Worm (Caenorhabditis elegans) whole organism, young adult: ENCODE measurements around the gene B0395.3.
A peak's percentile ranks its signal among the peaks of the same experiment; 100 is the strongest.

Experiments used
- B0019.2 ChIP-seq: fragments of 200-800 bp; sonication (Bioruptor generic); conservative IDR thresholded peaks from 2 replicates; pipeline ENCODE4 v1.3.6; 2022; ENCODE audit warnings: missing genetic modification reagents, missing genetic modification characterization, missing compliant biosample characterization
- B0035.1 ChIP-seq: sonication (generic microtip); optimal IDR thresholded peaks from 2 replicates; lab custom pipeline; 2016; ENCODE audit warnings: missing genetic modification characterization, mild to moderate bottlenecking, missing compliant biosample characterization, missing genotype, missing genetic modification reagents
- C06A6.2 ChIP-seq: fragments of 200-800 bp; sonication (Bioruptor generic); conservative IDR thresholded peaks from 2 replicates; pipeline ENCODE4 v1.3.6; 2022; ENCODE audit warnings: missing genetic modification characterization, missing compliant biosample characterization
- C17E4.6 ChIP-seq: fragments of 200-800 bp; sonication (Bioruptor generic); IDR thresholded peaks from 2 replicates; pipeline ENCODE4 v1.3.6; 2022; ENCODE audit warnings: missing genetic modification reagents, missing genetic modification characterization, missing compliant biosample characterization
- D2030.7 ChIP-seq: fragments of 200-800 bp; sonication (Bioruptor generic); IDR thresholded peaks from 2 replicates; pipeline ENCODE4 v1.3.6; 2022; ENCODE audit warnings: missing genetic modification reagents, missing genetic modification characterization, missing compliant biosample characterization
- F57A8.1 ChIP-seq: fragments of 200-800 bp; sonication (Bioruptor generic); optimal IDR thresholded peaks from 2 replicates; lab custom pipeline; 2018; ENCODE audit warnings: mild to moderate bottlenecking, missing genetic modification characterization, moderate library complexity, missing compliant biosample characterization
- K11D2.4 ChIP-seq: fragments of 200-800 bp; sonication (Bioruptor generic); IDR thresholded peaks from 2 replicates; pipeline ENCODE4 v1.3.6; 2022; ENCODE audit warnings: missing genetic modification reagents, missing genetic modification characterization, missing compliant biosample characterization
- T07F8.4 ChIP-seq: sonication (generic microtip); optimal IDR thresholded peaks from 2 replicates; lab custom pipeline; 2016; ENCODE audit warnings: mild to moderate bottlenecking, missing genetic modification characterization, moderate library complexity, missing compliant biosample characterization
- akir-1 ChIP-seq: fragments of 200-800 bp; sonication (Bioruptor generic); optimal IDR thresholded peaks from 2 replicates; lab custom pipeline; 2018; ENCODE audit warnings: mild to moderate bottlenecking, missing genetic modification characterization, moderate library complexity, missing compliant biosample characterization
- athp-1 ChIP-seq: sonication (generic microtip); optimal IDR thresholded peaks from 2 replicates; lab custom pipeline; 2017; ENCODE audit warnings: mild to moderate bottlenecking, missing genetic modification characterization, missing compliant biosample characterization
- attf-5 ChIP-seq: fragments of 200-800 bp; sonication (Bioruptor generic); optimal IDR thresholded peaks from 2 replicates; lab custom pipeline; 2018; ENCODE audit warnings: mild to moderate bottlenecking, missing genetic modification characterization, missing compliant biosample characterization
- attf-6 ChIP-seq: fragments of 200-800 bp; sonication (Bioruptor generic); IDR thresholded peaks from 2 replicates; pipeline ENCODE4 v1.3.6; 2022; ENCODE audit warnings: missing genetic modification reagents, missing genetic modification characterization, missing compliant biosample characterization
- cebp-2 ChIP-seq: fragments of 200-800 bp; sonication (Bioruptor generic); IDR thresholded peaks from 2 replicates; pipeline ENCODE4 v1.3.6; 2022; ENCODE audit warnings: missing genetic modification characterization, missing compliant biosample characterization
- ceh-79 ChIP-seq: sonication (generic microtip); optimal IDR thresholded peaks from 2 replicates; lab custom pipeline; 2017; ENCODE audit warnings: mild to moderate bottlenecking, missing genetic modification characterization, missing compliant biosample characterization
- chd-7 ChIP-seq: sonication (generic microtip); optimal IDR thresholded peaks from 2 replicates; lab custom pipeline; 2016; ENCODE audit warnings: mild to moderate bottlenecking, missing genetic modification characterization, moderate library complexity, missing compliant biosample characterization
- die-1 ChIP-seq: sonication (generic microtip); optimal IDR thresholded peaks from 2 replicates; lab custom pipeline; 2016; ENCODE audit warnings: missing genotype, mild to moderate bottlenecking, missing genetic modification characterization, missing compliant biosample characterization
- dpff-1 ChIP-seq: sonication (generic microtip); optimal IDR thresholded peaks from 2 replicates; lab custom pipeline; 2017; ENCODE audit warnings: mild to moderate bottlenecking, missing genetic modification characterization, missing compliant biosample characterization
- egl-44 ChIP-seq: fragments of 200-800 bp; sonication (Bioruptor generic); IDR thresholded peaks from 2 replicates; pipeline ENCODE4 v1.3.6; 2022; ENCODE audit warnings: missing genetic modification reagents, missing genetic modification characterization, missing compliant biosample characterization
- hmg-1.2 ChIP-seq: fragments of 200-800 bp; sonication (Bioruptor generic); IDR thresholded peaks from 2 replicates; pipeline ENCODE4 v1.3.6; 2022; ENCODE audit warnings: missing genetic modification reagents, missing genetic modification characterization, missing compliant biosample characterization
- hrde-1 ChIP-seq: sonication (generic microtip); optimal IDR thresholded peaks from 2 replicates; lab custom pipeline; 2016; ENCODE audit warnings: missing genetic modification characterization, mild to moderate bottlenecking, missing compliant biosample characterization, moderate library complexity, missing genotype, missing genetic modification reagents, borderline replicate concordance
- hsf-1 ChIP-seq: fragments of 200-800 bp; sonication (Bioruptor generic); IDR thresholded peaks from 2 replicates; pipeline ENCODE4 v1.3.6; 2022; ENCODE audit warnings: missing genetic modification reagents, missing genetic modification characterization, missing compliant biosample characterization
- let-526 ChIP-seq: fragments of 200-800 bp; sonication (Bioruptor generic); IDR thresholded peaks from 2 replicates; pipeline ENCODE4 v1.3.6; 2022; ENCODE audit warnings: missing genetic modification reagents, missing genetic modification characterization, missing compliant biosample characterization
- let-607 ChIP-seq, 2 experiments: fragments of 200-800 bp in 1 of 2; sonication (Bioruptor generic) in 1 of 2; sonication (generic microtip) in 1 of 2; optimal IDR thresholded peaks; 2 replicates each; lab custom pipeline; 2016 to 2018; ENCODE audit warnings: mild to moderate bottlenecking in 2 of 2, missing compliant biosample characterization in 2 of 2, missing genetic modification characterization in 2 of 2, moderate library complexity in 2 of 2, missing genotype in 1 of 2
- lin-35 ChIP-seq, 3 experiments: fragments of 150-350 bp in 2 of 3; sonication (generic microtip) in 1 of 3; optimal IDR thresholded peaks; 2 replicates each; lab custom pipeline; 2014 to 2018; ENCODE audit warnings: missing biosample characterization in 3 of 3, missing genetic modification characterization in 3 of 3, missing genetic modification reagents in 3 of 3
- lir-1 ChIP-seq: fragments of 200-800 bp; sonication (Bioruptor generic); conservative IDR thresholded peaks from 2 replicates; pipeline ENCODE4 v1.3.6; 2022; ENCODE audit warnings: missing genetic modification reagents, missing genetic modification characterization, missing compliant biosample characterization
- madf-3 ChIP-seq: fragments of 200-800 bp; sonication (Bioruptor generic); IDR thresholded peaks from 2 replicates; pipeline ENCODE4 v1.3.6; 2022; ENCODE audit warnings: missing genetic modification reagents, missing genetic modification characterization, missing compliant biosample characterization
- nfyb-1 ChIP-seq: fragments of 200-800 bp; sonication (Bioruptor generic); IDR thresholded peaks from 2 replicates; pipeline ENCODE4 v1.3.6; 2022; ENCODE audit warnings: missing genetic modification reagents, missing genetic modification characterization, missing compliant biosample characterization
- nhr-80 ChIP-seq: sonication (generic microtip); optimal IDR thresholded peaks from 2 replicates; lab custom pipeline; 2016; ENCODE audit warnings: missing genetic modification characterization, missing compliant biosample characterization
- pbrm-1 ChIP-seq: fragments of 200-800 bp; sonication (Bioruptor generic); IDR thresholded peaks from 2 replicates; pipeline ENCODE4 v1.3.6; 2022; ENCODE audit warnings: missing genetic modification reagents, missing genetic modification characterization, missing compliant biosample characterization
- rec-8 ChIP-seq, 2 experiments: sonication (generic microtip); optimal IDR thresholded peaks; 2 replicates each; lab custom pipeline; 2016; ENCODE audit warnings: mild to moderate bottlenecking in 2 of 2, missing genetic modification characterization in 2 of 2, missing genetic modification reagents in 2 of 2, missing genotype in 2 of 2, missing biosample characterization in 1 of 2, missing compliant biosample characterization in 1 of 2, moderate library complexity in 1 of 2
- repo-1 ChIP-seq: sonication (generic microtip); optimal IDR thresholded peaks from 2 replicates; lab custom pipeline; 2017; ENCODE audit warnings: mild to moderate bottlenecking, missing genetic modification characterization, missing compliant biosample characterization
- sea-2 ChIP-seq: fragments of 200-800 bp; sonication (Bioruptor generic); IDR thresholded peaks from 2 replicates; pipeline ENCODE4 v1.3.6; 2022; ENCODE audit warnings: missing genetic modification characterization, missing compliant biosample characterization
- snpc-3.4 ChIP-seq: sonication (generic microtip); optimal IDR thresholded peaks from 2 replicates; lab custom pipeline; 2017; ENCODE audit warnings: missing genetic modification characterization, mild to moderate bottlenecking, missing compliant biosample characterization, antibody characterized with exemption, moderate library complexity, missing genotype, missing genetic modification reagents
- somi-1 ChIP-seq: fragments of 200-800 bp; sonication (Bioruptor generic); optimal IDR thresholded peaks from 2 replicates; lab custom pipeline; 2018; ENCODE audit warnings: mild to moderate bottlenecking, missing genetic modification characterization, missing compliant biosample characterization
- sptf-2 ChIP-seq: fragments of 200-800 bp; sonication (Bioruptor generic); optimal IDR thresholded peaks from 2 replicates; lab custom pipeline; 2018; ENCODE audit warnings: mild to moderate bottlenecking, missing genetic modification characterization, missing compliant biosample characterization
- tbx-9 ChIP-seq: sonication (generic microtip); optimal IDR thresholded peaks from 2 replicates; lab custom pipeline; 2016; ENCODE audit warnings: borderline replicate concordance, missing genetic modification characterization, inconsistent platforms, missing compliant biosample characterization
- tlf-1 ChIP-seq: fragments of 200-800 bp; sonication (Bioruptor generic); optimal IDR thresholded peaks from 2 replicates; lab custom pipeline; 2018; ENCODE audit warnings: mild to moderate bottlenecking, missing genetic modification characterization, missing compliant biosample characterization
- unc-62 ChIP-seq: fragments of 150-350 bp; optimal IDR thresholded peaks from 2 replicates; lab custom pipeline; 2014; ENCODE audit warnings: missing biosample characterization, missing genetic modification reagents, missing genetic modification characterization
- xnd-1 ChIP-seq: sonication (generic microtip); optimal IDR thresholded peaks from 2 replicates; lab custom pipeline; 2016; ENCODE audit warnings: missing genotype, missing genetic modification reagents, missing genetic modification characterization, missing compliant biosample characterization
- ztf-18 ChIP-seq: sonication (generic microtip); optimal IDR thresholded peaks from 2 replicates; lab custom pipeline; 2016; ENCODE audit warnings: missing genotype, mild to moderate bottlenecking, missing genetic modification characterization, missing compliant biosample characterization
- ztf-26 ChIP-seq: sonication (generic microtip); optimal IDR thresholded peaks from 2 replicates; lab custom pipeline; 2017; ENCODE audit warnings: missing genetic modification characterization, missing compliant biosample characterization
- ztf-28 ChIP-seq: fragments of 200-800 bp; sonication (Bioruptor generic); IDR thresholded peaks from 2 replicates; pipeline ENCODE4 v1.3.6; 2022; ENCODE audit warnings: missing genetic modification reagents, missing genetic modification characterization, missing compliant biosample characterization
- ztf-3 ChIP-seq: fragments of 200-800 bp; sonication (Bioruptor generic); optimal IDR thresholded peaks from 2 replicates; lab custom pipeline; 2018; ENCODE audit warnings: mild to moderate bottlenecking, missing genetic modification characterization, missing compliant biosample characterization

Gene B0395.3

ce11 chrX:16040207-16040716 lies at the start of gene B0395.3 (continued):
- TF ChIP-seq attf-5 (GFP tag; lab: Kevin White, UChicago) (peak; percentile 51), tbx-9 (tag; lab: Kevin White, UChicago) (no peak), athp-1 (tag; lab: Kevin White, UChicago) (no peak), repo-1 (no peak), nhr-80 (tag; lab: Kevin White, UChicago) (peak; percentile 66), F57A8.1 (GFP tag; lab: Kevin White, UChicago) (no peak), attf-6 (GFP tag; lab: Robert Waterston, UW) (no peak), D2030.7 (GFP tag; lab: Robert Waterston, UW) (no peak), hrde-1 (tag; lab: Kevin White, UChicago) (no peak), madf-3 (GFP tag; lab: Robert Waterston, UW) (no peak), unc-62 (GFP tag; lab: Kevin White, UChicago) (peak; percentile 8), let-607 (tag; optimal IDR thresholded peaks at IDR 0.05; lab: Kevin White, UChicago) (no peak), egl-44 (GFP tag; lab: Robert Waterston, UW) (no peak), hmg-1.2 (GFP tag; lab: Robert Waterston, UW) (peak; percentile 37; the same call in 1 of the 2 replicates), ceh-79 (tag; lab: Kevin White, UChicago) (no peak), C17E4.6 (GFP tag; lab: Robert Waterston, UW) (no peak), ztf-3 (GFP tag; lab: Kevin White, UChicago) (no peak), lir-1 (GFP tag; lab: Robert Waterston, UW) (no peak), K11D2.4 (GFP tag; lab: Robert Waterston, UW) (no peak), B0035.1 (no peak), sptf-2 (no peak), chd-7 (tag; lab: Kevin White, UChicago) (peak; percentile 5), die-1 (peak; percentile 17), tlf-1 (GFP tag; lab: Kevin White, UChicago) (no peak), T07F8.4 (tag; lab: Kevin White, UChicago) (no peak), C06A6.2 (GFP tag; lab: Robert Waterston, UW) (no peak), ztf-28 (GFP tag; lab: Robert Waterston, UW) (no peak), sea-2 (GFP tag; lab: Robert Waterston, UW) (no peak), somi-1 (GFP tag; lab: Kevin White, UChicago) (no peak)

ce11 chrX:16087842-16088241 lies 47.8 kb upstream of the B0395.3 start:
- TF ChIP-seq snpc-3.4 (tag; lab: Kevin White, UChicago) (no peak), nhr-80 (tag; lab: Kevin White, UChicago) (peak; percentile 13)

- no peak for TF ChIP-seq repo-1
- TF ChIP-seq xnd-1 (tag; lab: Kevin White, UChicago), result no peak
- TF ChIP-seq let-526, result no peak
- TF ChIP-seq cebp-2 (GFP tag; lab: Robert Waterston, UW), result no peak
- no peak for TF ChIP-seq ztf-28 (GFP tag; lab: Robert Waterston, UW)
- TF ChIP-seq F57A8.1 (GFP tag; lab: Kevin White, UChicago), result no peak
These were observed 45.0 kb upstream of the B0395.3 start, which contains the start of gene C30F2.2 for ce11 chrX:16085094-16085493. C30F2.2 (minus strand) TSS chrX:16085215.

- no peak for TF ChIP-seq hsf-1 (GFP tag; lab: Robert Waterston, UW)
- no peak for TF ChIP-seq B0035.1
- TF ChIP-seq dpff-1 (tag; lab: Kevin White, UChicago), result no peak
- no peak for TF ChIP-seq unc-62 (GFP tag; lab: Kevin White, UChicago)
- TF ChIP-seq ztf-18 (tag; lab: Kevin White, UChicago), result no peak
- no peak for TF ChIP-seq B0019.2
- no peak for TF ChIP-seq nfyb-1 (GFP tag; lab: Robert Waterston, UW)
- TF ChIP-seq pbrm-1 (GFP tag; lab: Robert Waterston, UW), result no peak
- no peak for TF ChIP-seq let-607 (tag; optimal IDR thresholded peaks at IDR 0.05; lab: Kevin White, UChicago)
- no peak for TF ChIP-seq ztf-26 (tag; lab: Kevin White, UChicago)
- no peak for TF ChIP-seq F57A8.1 (GFP tag; lab: Kevin White, UChicago)
- no peak for TF ChIP-seq rec-8 (tag; optimal IDR thresholded peaks at IDR 0.05; lab: Kevin White, UChicago)
- TF ChIP-seq lin-35 (GFP tag; optimal IDR thresholded peaks at IDR 0.05; lab: Kevin White, UChicago), result no peak
- TF ChIP-seq madf-3 (GFP tag; lab: Robert Waterston, UW), result no peak
- no peak for TF ChIP-seq akir-1 (GFP tag; lab: Kevin White, UChicago)
- no peak for TF ChIP-seq xnd-1 (tag; lab: Kevin White, UChicago)
These were observed 42.0 kb upstream of the B0395.3 start, which contains the start of gene idpp-14 for ce11 chrX:16082024-16082423. idpp-14 (plus strand) TSS chrX:16082347.
